Fruit fly (Drosophila melanogaster): ENCODE data around the gene Slimp.

- peak; percentile 1 for TF ChIP-seq Hr39 (GFP tag; optimal IDR thresholded peaks at IDR 0.05)
- TF ChIP-seq CG8632 (GFP tag; optimal IDR thresholded peaks at IDR 0.05) = no peak
- no peak for TF ChIP-seq Eip93F (GFP tag; optimal IDR thresholded peaks at IDR 0.05)
- no peak for TF ChIP-seq dac (GFP tag; optimal IDR thresholded peaks at IDR 0.05)
- TF ChIP-seq OdsH (GFP tag; optimal IDR thresholded peaks at IDR 0.05) = peak; percentile 33
Observed at dm6 chr3R:24148838-24149237, at the start of gene Slimp.

Data from whole organism, prepupa.